Fruit fly (Drosophila melanogaster): ENCODE data around the gene CG4080.

DNA sequence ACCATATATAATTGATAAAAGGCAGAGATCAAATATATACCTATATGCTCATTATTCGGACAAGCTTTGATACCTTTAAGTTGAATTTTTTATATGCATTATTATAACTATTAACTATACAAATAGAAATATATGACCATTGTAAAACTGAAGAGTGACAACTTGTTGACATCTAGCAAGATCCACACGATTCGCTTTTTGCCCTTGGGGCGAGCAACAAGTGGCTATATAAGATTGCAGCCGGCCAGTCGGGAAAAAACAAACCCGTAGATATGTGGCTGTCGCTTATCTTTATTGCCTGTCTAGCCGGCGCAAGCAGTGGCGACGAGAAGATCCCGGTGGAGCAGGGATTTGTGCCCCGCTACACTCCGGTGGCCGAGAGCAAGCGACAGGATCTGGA, 37.1 kb downstream of the CG4080 start, which contains the start of gene CG34456:
- TF ChIP-seq Sin3A (optimal IDR thresholded peaks at IDR 0.05), result no peak
- TF ChIP-seq grn (GFP tag; optimal IDR thresholded peaks at IDR 0.05), result no peak
- TF ChIP-seq chinmo (GFP tag; IDR thresholded peaks at IDR 0.05; ENCODE audit: partially characterized antibody), result no peak
- no peak for TF ChIP-seq en (GFP tag; optimal IDR thresholded peaks at IDR 0.05)
- TF ChIP-seq CG8924 (tag; optimal IDR thresholded peaks at IDR 0.05), result no peak
- no peak for TF ChIP-seq ranshi (GFP tag; IDR thresholded peaks at IDR 0.05)
- no peak for TF ChIP-seq CG17802 (tag; optimal IDR thresholded peaks at IDR 0.05)

All from whole organism, embryonic.